Fruit fly (Drosophila melanogaster) whole organism, pupa: ENCODE results near the gene ClpX.

ENCODE experiments used
- CG10348 ChIP-seq: fragments of 200-800 bp; sonication (Bioruptor generic); IDR thresholded peaks from 2 replicates; pipeline ENCODE4 v1.3.6; 2022; ENCODE audit warnings: missing biosample characterization, missing genetic modification characterization
- CG12605 ChIP-seq: fragments of 200-800 bp; sonication (Bioruptor generic); IDR thresholded peaks from 2 replicates; pipeline ENCODE4 v1.3.6; 2022; ENCODE audit warnings: missing biosample characterization, missing genetic modification characterization
- CG13204 ChIP-seq: fragments of 200-800 bp; sonication (Bioruptor generic); optimal IDR thresholded peaks from 2 replicates; lab custom pipeline; 2018; ENCODE audit warnings: missing biosample characterization, mild to moderate bottlenecking, missing genetic modification characterization, moderate library complexity
- CG15710 ChIP-seq: fragments of 200-800 bp; sonication (Bioruptor generic); optimal IDR thresholded peaks from 2 replicates; lab custom pipeline; 2018; ENCODE audit warnings: missing biosample characterization, mild to moderate bottlenecking, missing genetic modification characterization, moderate library complexity
- CG17806 ChIP-seq: fragments of 200-800 bp; sonication (Bioruptor generic); optimal IDR thresholded peaks from 2 replicates; lab custom pipeline; 2018; ENCODE audit warnings: missing biosample characterization, mild to moderate bottlenecking, missing genetic modification characterization, moderate library complexity
- CG32121 ChIP-seq: fragments of 200-800 bp; sonication (Bioruptor generic); IDR thresholded peaks from 2 replicates; pipeline ENCODE4 v1.3.6; 2022; ENCODE audit warnings: missing biosample characterization, missing genetic modification characterization
- CG8159 ChIP-seq: fragments of 200-800 bp; sonication (Bioruptor generic); optimal IDR thresholded peaks from 3 replicates; lab custom pipeline; 2018; ENCODE audit warnings: missing biosample characterization, mild to moderate bottlenecking, missing genetic modification characterization, moderate library complexity
- CG8301 ChIP-seq: fragments of 200-800 bp; sonication (Bioruptor generic); optimal IDR thresholded peaks from 2 replicates; lab custom pipeline; 2018; ENCODE audit warnings: missing biosample characterization, mild to moderate bottlenecking, missing genetic modification characterization
- CG9948 ChIP-seq: fragments of 200-800 bp; sonication (Bioruptor generic); optimal IDR thresholded peaks from 2 replicates; lab custom pipeline; 2018; ENCODE audit warnings: missing biosample characterization, mild to moderate bottlenecking, missing genetic modification characterization, moderate library complexity
- EcR ChIP-seq: fragments of 200-800 bp; sonication (Bioruptor generic); optimal IDR thresholded peaks from 3 replicates; lab custom pipeline; 2019; ENCODE audit warnings: missing biosample characterization, missing genetic modification characterization, mild to moderate bottlenecking, moderate library complexity, missing genetic modification reagents
- Pif1B ChIP-seq: fragments of 200-800 bp; sonication (Bioruptor generic); optimal IDR thresholded peaks from 3 replicates; lab custom pipeline; 2016; ENCODE audit warnings: missing biosample characterization, missing genetic modification characterization
- fd96Ca ChIP-seq: fragments of 200-800 bp; sonication (Bioruptor generic); IDR thresholded peaks from 3 replicates; pipeline ENCODE4 v1.3.6; 2022; ENCODE audit warnings: missing biosample characterization, missing genetic modification characterization
- gl ChIP-seq: fragments of 200-800 bp; sonication (Bioruptor generic); optimal IDR thresholded peaks from 2 replicates; lab custom pipeline; 2018; ENCODE audit warnings: missing biosample characterization, mild to moderate bottlenecking, missing genetic modification characterization
- rn ChIP-seq: fragments of 200-800 bp; sonication (Bioruptor generic); IDR thresholded peaks from 2 replicates; pipeline ENCODE4 v1.3.6; 2022; ENCODE audit warnings: missing biosample characterization, missing genetic modification characterization

DNA sequence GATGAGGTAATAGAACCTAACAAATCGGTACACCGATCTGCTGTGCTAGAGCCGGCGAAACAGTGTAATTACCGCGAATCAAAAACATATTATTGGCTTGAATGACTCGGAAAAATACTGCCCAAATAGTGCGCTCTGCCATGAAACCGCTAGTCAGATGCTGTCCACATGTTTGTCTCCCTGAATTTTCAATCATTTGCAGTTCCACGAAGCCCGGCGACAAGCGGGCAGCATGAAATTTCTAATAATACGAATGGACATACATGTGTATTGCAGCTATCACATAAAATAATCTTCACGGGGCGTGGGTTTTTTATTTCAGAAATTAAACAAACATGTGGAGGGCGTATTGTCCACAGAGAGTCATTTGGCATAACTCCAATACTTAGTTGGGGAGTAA is 44.5 kb downstream of the ClpX start:
- TF ChIP-seq CG15710 = no peak
- no peak for TF ChIP-seq CG13204 (GFP tag; lab: Kevin White, UChicago)
- TF ChIP-seq CG12605 (GFP tag; lab: Robert Waterston, UW) = no peak
- TF ChIP-seq CG17806 (tag; lab: Kevin White, UChicago) = no peak
- no peak for TF ChIP-seq fd96Ca (GFP tag; lab: Robert Waterston, UW)
- TF ChIP-seq CG8159 (tag; lab: Kevin White, UChicago) = no peak
- TF ChIP-seq CG32121 (GFP tag; lab: Robert Waterston, UW) = no peak
- no peak for TF ChIP-seq CG8301
- no peak for TF ChIP-seq CG10348 (GFP tag; lab: Robert Waterston, UW)
- TF ChIP-seq CG9948 (tag; lab: Kevin White, UChicago) = no peak
- TF ChIP-seq Pif1B (GFP tag; lab: Kevin White, UChicago) = no peak
- no peak for TF ChIP-seq EcR (GFP tag; lab: Kevin White, UChicago)
- TF ChIP-seq gl (tag; lab: Kevin White, UChicago) = no peak
- TF ChIP-seq rn (GFP tag; lab: Robert Waterston, UW) = no peak
